Worm (Caenorhabditis elegans) whole organism, midembryonic: ENCODE measurements around the gene srg-60.

Experiments
- T22C8.4 ChIP-seq: fragments of 200-800 bp; sonication (Bioruptor generic); IDR thresholded peaks from 2 replicates; pipeline ENCODE4 v1.3.6; 2022; ENCODE audit warnings: missing genetic modification characterization, missing compliant biosample characterization
- flt-1 ChIP-seq: fragments of 200-800 bp; sonication (Bioruptor generic); IDR thresholded peaks from 2 replicates; pipeline ENCODE4 v1.3.6; 2022; ENCODE audit warnings: missing genetic modification characterization, missing compliant biosample characterization
- klf-2 ChIP-seq: fragments of 200-800 bp; sonication (Bioruptor generic); conservative IDR thresholded peaks from 2 replicates; pipeline ENCODE4 v1.3.6; 2022; ENCODE audit warnings: missing genetic modification reagents, missing genetic modification characterization, missing compliant biosample characterization
- med-1 ChIP-seq: sonication (generic microtip); optimal IDR thresholded peaks from 2 replicates; lab custom pipeline; 2017; ENCODE audit warnings: missing genetic modification characterization, mild to moderate bottlenecking, missing compliant biosample characterization, antibody characterized with exemption, missing genetic modification reagents; ENCODE audit not compliant: insufficient read depth
- ref-1 ChIP-seq: fragments of 200-800 bp; sonication (Bioruptor generic); conservative IDR thresholded peaks from 2 replicates; pipeline ENCODE4 v1.3.6; 2022; ENCODE audit warnings: missing genetic modification reagents, missing genetic modification characterization, missing compliant biosample characterization
- tab-1 ChIP-seq: fragments of 200-800 bp; sonication (Bioruptor generic); IDR thresholded peaks from 2 replicates; pipeline ENCODE4 v1.3.6; 2022; ENCODE audit warnings: missing genetic modification characterization, missing compliant biosample characterization
- ztf-23 ChIP-seq: fragments of 200-800 bp; sonication (Bioruptor generic); IDR thresholded peaks from 2 replicates; pipeline ENCODE4 v1.3.6; 2022; ENCODE audit warnings: missing genetic modification reagents, missing genetic modification characterization, missing compliant biosample characterization
- ztf-29 ChIP-seq: fragments of 200-800 bp; sonication (Bioruptor generic); IDR thresholded peaks from 2 replicates; pipeline ENCODE4 v1.3.6; 2022; ENCODE audit warnings: missing genetic modification reagents, missing genetic modification characterization, missing compliant biosample characterization

DNA sequence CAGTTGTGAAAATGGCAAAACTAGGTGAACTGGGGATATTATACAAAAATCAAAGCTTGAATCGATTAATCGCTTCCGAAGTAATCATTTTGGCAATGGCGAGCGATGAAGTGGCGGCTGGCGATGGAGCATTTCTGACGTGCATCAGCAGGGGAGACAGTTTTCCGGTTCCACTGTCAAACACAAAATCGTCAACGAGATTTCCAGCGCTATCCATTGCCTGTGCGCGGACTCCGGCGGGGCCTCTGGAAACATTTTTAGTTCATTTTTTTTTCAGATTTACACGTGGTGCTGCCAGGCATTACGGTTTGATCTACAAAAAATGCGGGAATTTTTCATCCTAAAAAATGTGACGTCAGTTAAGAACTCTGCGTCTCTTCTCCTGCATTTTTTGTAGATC lies 33.9 kb downstream of the srg-60 start:
- no peak for TF ChIP-seq tab-1 (GFP tag; lab: Robert Waterston, UW)
- TF ChIP-seq flt-1 (GFP tag; lab: Robert Waterston, UW) = no peak
- no peak for TF ChIP-seq ref-1 (GFP tag; lab: Robert Waterston, UW)
- no peak for TF ChIP-seq med-1 (GFP tag; lab: Kevin White, UChicago)
- TF ChIP-seq klf-2 = no peak
- TF ChIP-seq T22C8.4 (GFP tag; lab: Robert Waterston, UW) = no peak
- TF ChIP-seq ztf-23 = no peak
- TF ChIP-seq ztf-29 (GFP tag; lab: Robert Waterston, UW) = no peak
